Worm (Caenorhabditis elegans): ENCODE measurements around the gene cyp-34A8.

The cyp-34A8 gene

DNA sequence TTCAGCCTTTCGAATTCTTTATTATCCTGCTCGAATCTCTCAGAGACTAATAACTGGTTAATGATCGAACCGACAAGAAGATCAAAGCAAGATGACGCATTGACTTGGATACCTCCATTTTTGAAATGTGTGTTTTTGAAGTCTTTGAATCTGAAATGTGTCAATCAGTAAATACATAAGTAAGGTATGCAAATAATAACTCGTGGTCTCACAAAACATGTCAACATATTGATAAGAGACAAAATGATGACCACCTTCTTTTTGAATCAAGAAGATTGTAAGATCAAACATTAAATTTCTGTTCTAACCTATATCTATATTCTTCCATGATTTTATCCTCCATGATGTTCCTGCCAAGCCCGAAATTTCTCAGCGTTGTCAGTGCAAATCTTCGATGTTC is 2.0 kb upstream of the cyp-34A8 start:
- no peak for TF ChIP-seq spr-3 (GFP tag; optimal IDR thresholded peaks at IDR 0.05)
- peak; percentile 67 for TF ChIP-seq nhr-77 (tag; optimal IDR thresholded peaks at IDR 0.05)
- no peak for TF ChIP-seq skn-1 (tag; optimal IDR thresholded peaks at IDR 0.05)
- TF ChIP-seq hlh-11 (tag; optimal IDR thresholded peaks at IDR 0.05): peak; percentile 23
- TF ChIP-seq Y5F2A.4 (GFP tag; optimal IDR thresholded peaks at IDR 0.05): no peak
- TF ChIP-seq daf-16 (GFP tag; optimal IDR thresholded peaks at IDR 0.05): no peak
- TF ChIP-seq daf-16 (tag; optimal IDR thresholded peaks at IDR 0.05): peak; percentile 97
- TF ChIP-seq nhr-102 (tag; optimal IDR thresholded peaks at IDR 0.05): peak; percentile 3
- TF ChIP-seq dmd-6 (GFP tag; IDR thresholded peaks at IDR 0.05): peak; percentile 61
- no peak for TF ChIP-seq dpl-1 (GFP tag; optimal IDR thresholded peaks at IDR 0.05)
- no peak for TF ChIP-seq ZK546.5 (tag; optimal IDR thresholded peaks at IDR 0.05)
- TF ChIP-seq nhr-28 (tag; optimal IDR thresholded peaks at IDR 0.05): peak; percentile 75
- no peak for TF ChIP-seq mdt-29 (GFP tag; IDR thresholded peaks at IDR 0.05)
- no peak for TF ChIP-seq fkh-10 (GFP tag; optimal IDR thresholded peaks at IDR 0.05)
- TF ChIP-seq pha-4 (GFP tag; IDR thresholded peaks at IDR 0.05): no peak
- no peak for TF ChIP-seq pha-4 (tag; optimal IDR thresholded peaks at IDR 0.05)
- TF ChIP-seq snpc-4 (tag; optimal IDR thresholded peaks at IDR 0.05): no peak
- peak; percentile 47 for TF ChIP-seq dve-1 (tag; optimal IDR thresholded peaks at IDR 0.05; ENCODE audit: insufficient read depth)
- no peak for TF ChIP-seq mdl-1 (tag; optimal IDR thresholded peaks at IDR 0.05)
- no peak for TF ChIP-seq unc-130 (GFP tag; optimal IDR thresholded peaks at IDR 0.05)
- no peak for TF ChIP-seq D1046.2 (GFP tag; IDR thresholded peaks at IDR 0.05)

DNA sequence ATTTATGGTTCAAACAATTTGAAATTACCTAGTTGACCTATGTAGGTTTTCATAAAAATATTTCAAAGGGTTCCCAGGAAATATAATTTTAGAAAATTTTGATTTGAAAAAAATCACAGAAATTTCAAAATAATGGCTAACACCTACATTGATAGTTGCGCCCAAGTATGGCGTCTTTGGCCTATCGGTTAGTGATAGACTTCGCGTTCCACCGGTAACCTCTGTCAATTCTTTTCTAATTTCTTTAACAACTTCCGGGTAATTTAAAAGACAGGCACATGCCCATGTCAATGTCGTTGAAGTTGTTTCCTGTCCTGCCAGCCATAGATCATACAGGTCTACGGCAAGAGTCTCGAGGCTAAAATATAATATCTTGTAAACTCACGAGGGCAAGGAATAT is 1.3 kb upstream of the cyp-34A8 start:
- TF ChIP-seq unc-62 (GFP tag; optimal IDR thresholded peaks at IDR 0.05 in 1 of 2) (peak in 1 of 2 experiments; percentile 95), unc-62 (tag; optimal IDR thresholded peaks at IDR 0.05) (no peak), dmd-8 (GFP tag; IDR thresholded peaks at IDR 0.05) (no peak), nhr-28 (tag; optimal IDR thresholded peaks at IDR 0.05) (no peak), zfp-3 (GFP tag; conservative IDR thresholded peaks at IDR 0.05) (no peak), jun-1 (tag; optimal IDR thresholded peaks at IDR 0.05) (no peak), fos-1 (tag; optimal IDR thresholded peaks at IDR 0.05) (no peak)

DNA sequence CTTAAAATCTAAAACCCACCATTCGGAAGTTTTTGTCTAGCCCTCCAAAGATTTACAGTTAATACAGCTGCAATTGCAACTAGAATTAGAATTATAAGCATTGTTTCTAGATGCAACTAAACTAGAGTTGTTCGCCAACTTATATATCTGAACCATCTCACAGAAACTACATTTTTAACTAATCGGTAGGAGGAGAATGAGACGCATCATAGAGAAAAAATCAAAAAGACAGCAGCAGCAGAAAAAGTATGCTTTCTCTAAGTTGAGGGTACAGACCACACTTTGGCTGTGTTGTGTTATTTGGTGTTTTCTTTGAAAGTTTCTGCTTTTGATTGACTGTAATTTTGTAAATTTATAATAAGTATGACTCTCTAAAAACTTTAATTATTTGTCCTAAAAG is 3.9 kb downstream of the cyp-34A8 start, which contains the start of gene cyp-34A7:
Gene cyp-34A7, minus strand, starts transcription at position 101 of the 400 bp plus-strand sequence.
- TF ChIP-seq nhr-76 (tag; optimal IDR thresholded peaks at IDR 0.05) (no peak), nhr-237 (tag; optimal IDR thresholded peaks at IDR 0.05) (no peak), lin-39 (tag; optimal IDR thresholded peaks at IDR 0.05) (no peak), nhr-28 (tag; optimal IDR thresholded peaks at IDR 0.05) (peak; percentile 42)

DNA sequence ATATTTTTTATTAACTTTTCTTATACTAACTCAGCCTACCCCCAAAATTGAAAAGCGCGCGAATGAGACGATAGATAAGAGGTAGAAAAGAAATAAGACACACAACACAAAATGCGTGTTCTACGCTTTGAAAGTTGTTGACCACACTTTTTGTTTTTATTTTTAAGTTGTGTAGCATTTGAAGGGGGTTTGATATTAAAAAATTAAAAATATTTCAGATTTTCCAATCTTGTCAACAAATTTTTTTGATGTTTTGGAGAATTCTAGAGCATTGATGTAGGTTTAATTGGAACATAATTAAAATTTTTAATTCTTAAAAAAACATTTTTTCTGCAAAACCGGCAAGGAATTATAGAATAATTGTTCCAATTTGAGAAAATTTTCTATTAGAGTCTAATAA is 6.4 kb downstream of the cyp-34A8 start, which contains the start of gene cyp-34A6:
Gene cyp-34A6, minus strand, starts transcription at position 101 of the 400 bp plus-strand sequence.
- TF ChIP-seq nhr-25 (tag; optimal IDR thresholded peaks at IDR 0.05; ENCODE audit: borderline replicate concordance, insufficient read depth) (no peak), daf-16 (GFP tag; optimal IDR thresholded peaks at IDR 0.05) (no peak), daf-16 (tag; optimal IDR thresholded peaks at IDR 0.05) (peak; percentile 49)

DNA sequence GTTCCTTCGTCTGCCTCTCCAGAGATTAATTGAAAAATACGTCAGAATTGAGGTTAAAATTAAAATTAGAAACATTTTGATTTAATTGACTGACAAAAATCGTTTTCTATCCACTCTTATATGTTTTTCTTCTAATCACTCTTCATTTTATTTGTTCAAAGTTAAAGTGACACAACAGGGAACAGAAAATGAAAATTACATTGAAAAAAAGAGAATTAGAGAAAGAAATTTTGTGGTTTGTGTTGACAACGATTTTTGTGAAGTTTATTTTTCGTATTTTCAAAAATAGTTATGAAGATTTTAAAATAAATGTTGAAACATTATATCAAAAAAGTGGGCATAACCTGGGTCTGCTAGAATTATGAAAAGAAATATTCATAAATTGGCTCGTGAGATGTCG is 10.0 kb downstream of the cyp-34A8 start, which contains the start of gene cyp-34A5:
Gene cyp-34A5, minus strand, starts transcription at position 101 of the 400 bp plus-strand sequence.
- TF ChIP-seq nhr-28 (tag; optimal IDR thresholded peaks at IDR 0.05) (peak; percentile 49), unc-62 (GFP tag; optimal IDR thresholded peaks at IDR 0.05 in 1 of 2) (no peak), unc-62 (tag; optimal IDR thresholded peaks at IDR 0.05) (no peak)

DNA sequence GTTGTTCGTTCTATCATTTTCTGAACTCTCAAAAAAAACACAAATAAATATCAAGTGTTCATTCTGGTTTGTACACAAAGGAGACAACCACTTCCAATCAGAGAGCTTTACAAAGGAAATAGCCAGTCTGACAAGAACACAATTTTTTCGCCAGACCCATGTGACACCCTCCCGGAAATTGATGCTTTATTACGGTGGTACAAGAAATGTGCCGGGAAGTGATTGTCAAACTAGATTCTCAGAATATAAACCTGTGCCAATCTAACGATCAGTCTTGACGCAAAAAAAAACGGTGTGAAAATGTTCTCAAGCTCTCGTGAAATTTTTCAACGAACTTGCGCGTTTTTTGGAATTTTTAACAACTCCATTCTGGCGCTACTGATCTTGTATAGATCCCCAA is 13.9 kb downstream of the cyp-34A8 start, which contains the start of gene str-247:
Gene str-247, plus strand, starts transcription at position 301 of the 400 bp plus-strand sequence.
- TF ChIP-seq lim-7 (GFP tag; IDR thresholded peaks at IDR 0.05) (no peak), madf-5 (GFP tag; IDR thresholded peaks at IDR 0.05) (no peak), cey-2 (tag; optimal IDR thresholded peaks at IDR 0.05; ENCODE audit: borderline replicate concordance, insufficient read depth) (no peak), lir-3 (tag; optimal IDR thresholded peaks at IDR 0.05) (no peak), lin-29 (GFP tag; IDR thresholded peaks at IDR 0.05) (no peak), rbr-2 (tag; optimal IDR thresholded peaks at IDR 0.05) (no peak), daf-8 (GFP tag; IDR thresholded peaks at IDR 0.05) (no peak), dmd-8 (GFP tag; IDR thresholded peaks at IDR 0.05) (no peak), F26F4.8 (GFP tag; conservative IDR thresholded peaks at IDR 0.05) (no peak)
